Fruit fly (Drosophila melanogaster) Kc167 (cell line): ENCODE results near the gene Hexim.

Experiments used
- Sin3A ChIP-seq: fragments of >200 bp; optimal IDR thresholded peaks from 2 replicates; lab custom pipeline; 2018; ENCODE audit warnings: missing external identifiers
- h ChIP-seq: fragments of >200 bp; optimal IDR thresholded peaks from 3 replicates; lab custom pipeline; 2018; ENCODE audit warnings: missing external identifiers
- psq ChIP-seq: fragments of >200 bp; optimal IDR thresholded peaks from 2 replicates; lab custom pipeline; 2017; ENCODE audit warnings: missing external identifiers

DNA sequence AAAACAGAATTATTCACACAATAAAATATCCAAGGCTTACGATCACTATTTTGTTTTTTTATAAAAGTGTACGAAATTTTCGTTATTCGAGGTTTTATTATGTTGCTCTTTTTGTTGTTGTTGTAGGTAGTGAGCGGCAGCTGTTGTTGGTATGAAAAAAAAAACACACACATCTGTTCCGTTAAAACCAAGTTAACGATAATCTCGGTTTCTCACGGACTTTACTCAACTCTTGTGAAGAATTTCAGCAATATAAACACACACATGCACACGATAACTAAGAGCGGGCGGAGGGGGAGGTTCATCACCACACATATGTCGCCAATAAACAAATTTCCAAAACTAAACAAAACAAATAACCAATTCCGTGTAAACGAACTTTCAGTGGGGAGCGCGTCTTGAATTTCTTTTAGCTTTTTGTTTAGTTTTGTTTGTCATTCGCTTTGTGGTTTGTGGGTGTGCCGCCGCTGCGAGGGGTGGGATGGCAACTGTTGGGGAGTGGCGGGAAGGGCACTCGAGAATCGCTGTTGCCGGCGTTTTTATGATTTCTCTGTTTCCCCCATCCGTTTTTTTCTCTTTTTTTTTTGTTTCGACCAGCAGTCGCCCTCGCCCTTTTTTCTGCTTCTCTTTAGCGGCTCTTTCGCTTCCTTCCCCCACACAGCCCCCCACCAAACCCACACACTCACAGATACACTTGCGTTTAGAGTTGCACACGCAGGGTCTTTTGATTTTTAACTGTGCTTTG is 4.8 kb upstream of the Hexim start:
- no peak for TF ChIP-seq h (lab: Kevin White, UChicago)
- TF ChIP-seq psq (lab: Kevin White, UChicago): no peak
- TF ChIP-seq Sin3A (lab: Kevin White, UChicago): no peak
